Fruit fly (Drosophila melanogaster): ENCODE data around the gene CG43373.

CG43373 gene

DNA sequence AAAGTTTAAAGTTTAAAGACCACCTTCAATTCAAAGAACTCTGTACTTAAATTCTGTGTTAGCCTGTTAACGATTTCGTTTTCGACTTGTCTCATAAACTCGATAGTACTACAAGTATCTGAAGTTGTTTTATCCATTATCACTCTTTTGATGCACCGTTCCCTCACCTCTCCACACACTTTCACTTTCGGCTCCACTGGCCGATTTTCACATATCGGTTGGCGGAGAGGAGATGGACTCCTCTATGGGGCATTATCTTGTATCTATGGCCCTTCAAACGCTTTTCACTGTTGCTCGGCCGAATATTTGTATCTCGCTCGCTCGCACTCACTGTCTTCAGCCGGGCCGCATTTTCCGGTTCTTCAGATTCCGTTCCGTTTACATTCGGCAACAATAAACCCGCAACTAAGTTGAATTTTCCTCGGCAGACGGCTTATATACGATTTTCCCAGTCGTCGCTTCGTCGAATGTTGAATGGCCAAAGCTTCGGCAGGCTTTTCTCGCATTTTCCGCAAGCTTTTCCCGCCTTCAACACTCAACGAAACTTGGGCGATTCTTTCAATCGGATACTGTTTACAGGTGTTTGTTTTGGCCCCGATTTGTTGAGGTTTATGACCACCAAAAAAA, at the start of gene CG43373:
Gene CG43373 (minus strand): TSS at position 373 of the 627 bp plus-strand sequence.
- no peak for TF ChIP-seq Lhr (GFP tag; optimal IDR thresholded peaks at IDR 0.05)
- TF ChIP-seq CG34376 (GFP tag; optimal IDR thresholded peaks at IDR 0.05), result peak; percentile 9
- TF ChIP-seq CG18599 (GFP tag; optimal IDR thresholded peaks at IDR 0.05), result peak; percentile 54
- no peak for TF ChIP-seq CG12104 (GFP tag; optimal IDR thresholded peaks at IDR 0.05)
- no peak for TF ChIP-seq klu (GFP tag; IDR thresholded peaks at IDR 0.05)
- TF ChIP-seq abd-A (tag; optimal IDR thresholded peaks at IDR 0.05), result peak; percentile 61
- TF ChIP-seq kah (GFP tag; optimal IDR thresholded peaks at IDR 0.05), result peak; percentile 27
- TF ChIP-seq scrt (GFP tag; optimal IDR thresholded peaks at IDR 0.05), result peak; percentile 70
- TF ChIP-seq Fer1 (GFP tag; optimal IDR thresholded peaks at IDR 0.05), result peak; percentile 61
- peak; percentile 100 for TF ChIP-seq CG15601 (tag; optimal IDR thresholded peaks at IDR 0.05)
- TF ChIP-seq Deaf1 (tag; optimal IDR thresholded peaks at IDR 0.05), result peak; percentile 63
- TF ChIP-seq Jarid2 (GFP tag; optimal IDR thresholded peaks at IDR 0.05), result peak; percentile 71
- TF ChIP-seq odd (GFP tag; optimal IDR thresholded peaks at IDR 0.05), result peak; percentile 28
- TF ChIP-seq Ets65A (GFP tag), result peak; percentile 62
- TF ChIP-seq cato (GFP tag; optimal IDR thresholded peaks at IDR 0.05; ENCODE audit: borderline replicate concordance), result no peak
- peak; percentile 31; the same call in 1 of the 3 replicates for TF ChIP-seq ci (GFP tag; IDR thresholded peaks at IDR 0.05)
- peak; percentile 54 for TF ChIP-seq CG13894 (tag; optimal IDR thresholded peaks at IDR 0.05)
- TF ChIP-seq Blimp-1 (GFP tag; optimal IDR thresholded peaks at IDR 0.05), result peak; percentile 97
- peak; percentile 63 for TF ChIP-seq CG5180 (GFP tag; optimal IDR thresholded peaks at IDR 0.05)
- no peak for TF ChIP-seq CG8290 (GFP tag; optimal IDR thresholded peaks at IDR 0.05)
- TF ChIP-seq CG8290 (tag; optimal IDR thresholded peaks at IDR 0.05), result peak in 1 of 2 experiments; percentile 12
- TF ChIP-seq CG15696 (tag; optimal IDR thresholded peaks at IDR 0.05), result no peak
- no peak for TF ChIP-seq CG7786 (GFP tag; optimal IDR thresholded peaks at IDR 0.05)
- TF ChIP-seq CG17328 (GFP tag; IDR thresholded peaks at IDR 0.05), result 0 out of 2 replicates have a peak, but pooled peaks have one; percentile 21
- TF ChIP-seq CG6854 (GFP tag; optimal IDR thresholded peaks at IDR 0.05), result peak; percentile 22
- TF ChIP-seq tap (tag; optimal IDR thresholded peaks at IDR 0.05), result no peak
- peak; percentile 33; the same call in 1 of the 2 replicates for TF ChIP-seq CG32532 (GFP tag; IDR thresholded peaks at IDR 0.05)
- peak; percentile 16 for TF ChIP-seq mirr (GFP tag; optimal IDR thresholded peaks at IDR 0.05)
- TF ChIP-seq grau (tag; optimal IDR thresholded peaks at IDR 0.05), result no peak
- no peak for TF ChIP-seq lbe (GFP tag; optimal IDR thresholded peaks at IDR 0.05)
- 0 out of 2 replicates have a peak, but pooled peaks have one; percentile 7 for TF ChIP-seq NFAT (GFP tag; IDR thresholded peaks at IDR 0.05)
- TF ChIP-seq CG11456 (GFP tag; IDR thresholded peaks at IDR 0.05), result 0 out of 3 replicates have a peak, but pooled peaks have one; percentile 60
- peak; percentile 35 for TF ChIP-seq Hmr (GFP tag; optimal IDR thresholded peaks at IDR 0.05)
- peak; percentile 2 for TF ChIP-seq sd (tag; optimal IDR thresholded peaks at IDR 0.05)
- no peak for TF ChIP-seq CG16779 (GFP tag; IDR thresholded peaks at IDR 0.05)
- 0 out of 2 replicates have a peak, but pooled peaks have one; percentile 9 for TF ChIP-seq CG11696 (GFP tag; IDR thresholded peaks at IDR 0.05)
- TF ChIP-seq CG11504 (tag; optimal IDR thresholded peaks at IDR 0.05), result peak; percentile 19
- TF ChIP-seq sens (GFP tag), result peak; percentile 41
- TF ChIP-seq CG17385 (GFP tag; optimal IDR thresholded peaks at IDR 0.05), result peak; percentile 34
- no peak for TF ChIP-seq kay (GFP tag; optimal IDR thresholded peaks at IDR 0.05)
- TF ChIP-seq CG17568 (GFP tag; optimal IDR thresholded peaks at IDR 0.05), result peak; percentile 26
- TF ChIP-seq oc (tag; optimal IDR thresholded peaks at IDR 0.05), result peak; percentile 8
- peak; percentile 36 for TF ChIP-seq lab (GFP tag; optimal IDR thresholded peaks at IDR 0.05)
- TF ChIP-seq crol (GFP tag; IDR thresholded peaks at IDR 0.05), result 0 out of 2 replicates have a peak, but pooled peaks have one; percentile 20
